1 fruit fly cellular context compared by ENCODE assay signal in the genomic region with DNA sequence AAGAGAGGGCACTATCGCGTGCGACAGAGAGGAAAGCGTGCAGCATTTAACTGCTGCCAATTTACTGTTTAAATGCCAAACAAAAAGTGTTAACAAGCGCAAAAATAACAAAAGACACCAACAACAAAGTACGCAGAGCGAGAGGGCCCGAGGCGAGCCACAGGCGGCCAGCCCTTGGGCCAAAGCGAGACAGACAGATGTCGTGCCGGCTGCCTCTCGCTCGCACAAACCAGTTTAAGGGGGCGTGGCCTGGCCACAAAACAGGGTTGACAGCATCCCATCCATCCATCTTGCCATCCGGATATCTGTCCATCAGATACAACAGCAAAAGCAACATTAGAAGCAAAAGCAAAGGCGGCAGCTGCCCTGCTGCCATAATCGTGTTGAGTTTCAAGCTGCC.
TF ChIP-seq lines count a peak whose summit lies in the region.

No protein-coding gene starts in this region.

TF ChIP-seq in whole organism, embryonic, 481 proteins besides CTCF, POLR2A, EP300 and RAD21 (continued from another document and continues in another):
- TF ChIP-seq CG4820 (GFP tag; optimal IDR thresholded peaks at IDR 0.05; lab: Kevin White, UChicago), result no peak
- TF ChIP-seq CG4282 (GFP tag; optimal IDR thresholded peaks at IDR 0.05; lab: Kevin White, UChicago), result no peak
- no peak for TF ChIP-seq Vsx1 (GFP tag; optimal IDR thresholded peaks at IDR 0.05; lab: Kevin White, UChicago)
- TF ChIP-seq Jarid2 (GFP tag; optimal IDR thresholded peaks at IDR 0.05; lab: Kevin White, UChicago), result peak; percentile 63
- no peak for TF ChIP-seq HLHmδ (GFP tag; optimal IDR thresholded peaks at IDR 0.05; lab: Kevin White, UChicago)
- no peak for TF ChIP-seq CG9609 (GFP tag; optimal IDR thresholded peaks at IDR 0.05; lab: Kevin White, UChicago)
- TF ChIP-seq Hr39 (optimal IDR thresholded peaks at IDR 0.05; lab: Kevin White, UChicago), result no peak
- TF ChIP-seq CG34376 (GFP tag; optimal IDR thresholded peaks at IDR 0.05; lab: Kevin White, UChicago), result no peak
- no peak for TF ChIP-seq CG31224 (GFP tag; IDR thresholded peaks at IDR 0.05; lab: Robert Waterston, UW)
- peak; percentile 61 for TF ChIP-seq Adf1 (GFP tag; IDR thresholded peaks at IDR 0.05; lab: Robert Waterston, UW)
- no peak for TF ChIP-seq peb (GFP tag; IDR thresholded peaks at IDR 0.05; lab: Robert Waterston, UW)
- no peak for TF ChIP-seq Fer2 (tag; optimal IDR thresholded peaks at IDR 0.05; lab: Kevin White, UChicago)
- TF ChIP-seq CG8944 (GFP tag; optimal IDR thresholded peaks at IDR 0.05; lab: Kevin White, UChicago), result no peak
- TF ChIP-seq ato (GFP tag; IDR thresholded peaks at IDR 0.05; lab: Robert Waterston, UW; ENCODE audit: partially characterized antibody), result 0 out of 2 replicates have a peak, but pooled peaks have one; percentile 21
- no peak for TF ChIP-seq CG5953 (GFP tag; IDR thresholded peaks at IDR 0.05; lab: Robert Waterston, UW)
- no peak for TF ChIP-seq Lpt (GFP tag; optimal IDR thresholded peaks at IDR 0.05; lab: Kevin White, UChicago)
- no peak for TF ChIP-seq Deaf1 (tag; optimal IDR thresholded peaks at IDR 0.05; lab: Kevin White, UChicago)
- TF ChIP-seq Side (GFP tag; optimal IDR thresholded peaks at IDR 0.05; lab: Kevin White, UChicago), result no peak
- no peak for TF ChIP-seq CG16863 (GFP tag; optimal IDR thresholded peaks at IDR 0.05; lab: Kevin White, UChicago)
- TF ChIP-seq mirr (GFP tag; optimal IDR thresholded peaks at IDR 0.05; lab: Kevin White, UChicago), result no peak
- 0 out of 2 replicates have a peak, but pooled peaks have one; percentile 48 for TF ChIP-seq CG42726 (GFP tag; IDR thresholded peaks at IDR 0.05; lab: Robert Waterston, UW; ENCODE audit: partially characterized antibody)
- peak; percentile 93 for TF ChIP-seq Nf-YB (GFP tag; optimal IDR thresholded peaks at IDR 0.05; lab: Kevin White, UChicago)
- no peak for TF ChIP-seq pum (GFP tag; optimal IDR thresholded peaks at IDR 0.05; lab: Kevin White, UChicago)
- TF ChIP-seq CG9876 (GFP tag; optimal IDR thresholded peaks at IDR 0.05; lab: Kevin White, UChicago), result no peak
- TF ChIP-seq CG7372 (GFP tag; IDR thresholded peaks at IDR 0.05; lab: Robert Waterston, UW), result no peak
- TF ChIP-seq ac (GFP tag; optimal IDR thresholded peaks at IDR 0.05; lab: Kevin White, UChicago), result no peak
- TF ChIP-seq CG6654 (GFP tag; optimal IDR thresholded peaks at IDR 0.05; lab: Kevin White, UChicago), result no peak
- no peak for TF ChIP-seq zfh1 (GFP tag; IDR thresholded peaks at IDR 0.05; lab: Robert Waterston, UW)
- TF ChIP-seq p53 (GFP tag; optimal IDR thresholded peaks at IDR 0.05; lab: Kevin White, UChicago), result no peak
- TF ChIP-seq CG4617 (GFP tag; optimal IDR thresholded peaks at IDR 0.05; lab: Kevin White, UChicago; ENCODE audit: borderline replicate concordance), result no peak
- TF ChIP-seq CG4854 (GFP tag; optimal IDR thresholded peaks at IDR 0.05; lab: Kevin White, UChicago), result no peak
- no peak for TF ChIP-seq Camta (GFP tag; optimal IDR thresholded peaks at IDR 0.05; lab: Kevin White, UChicago)
- TF ChIP-seq gsb-n (tag; optimal IDR thresholded peaks at IDR 0.05; lab: Kevin White, UChicago), result no peak
- TF ChIP-seq CG11560 (tag; IDR thresholded peaks at IDR 0.05; lab: Robert Waterston, UW), result no peak
- TF ChIP-seq CrebB (tag; optimal IDR thresholded peaks at IDR 0.05; lab: Kevin White, UChicago), result no peak
- TF ChIP-seq CG11093 (GFP tag; IDR thresholded peaks at IDR 0.05; lab: Robert Waterston, UW), result no peak
- no peak for TF ChIP-seq CG13775 (GFP tag; optimal IDR thresholded peaks at IDR 0.05; lab: Kevin White, UChicago)
- no peak for TF ChIP-seq Ets97D (GFP tag; optimal IDR thresholded peaks at IDR 0.05; lab: Kevin White, UChicago)
- no peak for TF ChIP-seq Hr51 (GFP tag; optimal IDR thresholded peaks at IDR 0.05; lab: Kevin White, UChicago)
- no peak for TF ChIP-seq CG11723 (GFP tag; optimal IDR thresholded peaks at IDR 0.05; lab: Kevin White, UChicago)
- no peak for TF ChIP-seq dati (GFP tag; IDR thresholded peaks at IDR 0.05; lab: Robert Waterston, UW)
- TF ChIP-seq CG6765 (GFP tag; optimal IDR thresholded peaks at IDR 0.05; lab: Kevin White, UChicago), result no peak
- no peak for TF ChIP-seq CG2129 (GFP tag; IDR thresholded peaks at IDR 0.05; lab: Robert Waterston, UW; ENCODE audit: partially characterized antibody)
- TF ChIP-seq Awh (GFP tag; IDR thresholded peaks at IDR 0.05; lab: Robert Waterston, UW), result no peak
- TF ChIP-seq CG10274 (GFP tag; optimal IDR thresholded peaks at IDR 0.05; lab: Kevin White, UChicago), result no peak
- no peak for TF ChIP-seq CG3726 (GFP tag; IDR thresholded peaks at IDR 0.05; lab: Robert Waterston, UW)
- TF ChIP-seq ttk (GFP tag; IDR thresholded peaks at IDR 0.05; lab: Robert Waterston, UW), result no peak
- no peak for TF ChIP-seq az2 (GFP tag; optimal IDR thresholded peaks at IDR 0.05; lab: Kevin White, UChicago)
- no peak for TF ChIP-seq CG32532 (GFP tag; IDR thresholded peaks at IDR 0.05; lab: Robert Waterston, UW)
- no peak for TF ChIP-seq cg (GFP tag; optimal IDR thresholded peaks at IDR 0.05; lab: Kevin White, UChicago)
- 0 out of 2 replicates have a peak, but pooled peaks have one; percentile 14 for TF ChIP-seq vvl (GFP tag; IDR thresholded peaks at IDR 0.05; lab: Robert Waterston, UW)
- TF ChIP-seq Sox102F (GFP tag; optimal IDR thresholded peaks at IDR 0.05; lab: Kevin White, UChicago), result no peak
- no peak for TF ChIP-seq Dad (GFP tag; optimal IDR thresholded peaks at IDR 0.05; lab: Kevin White, UChicago)
- no peak for TF ChIP-seq CG15011 (GFP tag; optimal IDR thresholded peaks at IDR 0.05; lab: Kevin White, UChicago)
- TF ChIP-seq ftz-f1 (GFP tag; optimal IDR thresholded peaks at IDR 0.05; lab: Kevin White, UChicago), result no peak
- no peak for TF ChIP-seq CG1792 (GFP tag; optimal IDR thresholded peaks at IDR 0.05; lab: Kevin White, UChicago)
- TF ChIP-seq CG32767 (GFP tag; IDR thresholded peaks at IDR 0.05; lab: Robert Waterston, UW), result no peak
- no peak for TF ChIP-seq HLH4C (GFP tag; IDR thresholded peaks at IDR 0.05; lab: Robert Waterston, UW; ENCODE audit: partially characterized antibody)
- no peak for TF ChIP-seq CG17359 (tag; optimal IDR thresholded peaks at IDR 0.05; lab: Kevin White, UChicago)
- TF ChIP-seq CG3281 (GFP tag; optimal IDR thresholded peaks at IDR 0.05; lab: Kevin White, UChicago), result no peak
- no peak for TF ChIP-seq jing (GFP tag; optimal IDR thresholded peaks at IDR 0.05; lab: Kevin White, UChicago)
- TF ChIP-seq bsh (GFP tag; optimal IDR thresholded peaks at IDR 0.05; lab: Kevin White, UChicago), result no peak
- peak; percentile 17 for TF ChIP-seq abd-A (tag; optimal IDR thresholded peaks at IDR 0.05; lab: Kevin White, UChicago)
- TF ChIP-seq MTF-1 (GFP tag; optimal IDR thresholded peaks at IDR 0.05; lab: Kevin White, UChicago; ENCODE audit: borderline replicate concordance), result no peak
- TF ChIP-seq Spps (tag; optimal IDR thresholded peaks at IDR 0.05; lab: Kevin White, UChicago), result no peak
- TF ChIP-seq Hmx (GFP tag; optimal IDR thresholded peaks at IDR 0.05; lab: Kevin White, UChicago), result no peak
- TF ChIP-seq D19B (GFP tag; optimal IDR thresholded peaks at IDR 0.05; lab: Kevin White, UChicago), result no peak
- TF ChIP-seq cad (GFP tag; optimal IDR thresholded peaks at IDR 0.05; lab: Kevin White, UChicago), result no peak
- TF ChIP-seq Doc3 (GFP tag; IDR thresholded peaks at IDR 0.05; lab: Robert Waterston, UW; ENCODE audit: partially characterized antibody), result no peak
- no peak for TF ChIP-seq Hr78 (GFP tag; optimal IDR thresholded peaks at IDR 0.05; lab: Kevin White, UChicago)
- TF ChIP-seq maf-S (GFP tag; optimal IDR thresholded peaks at IDR 0.05; lab: Kevin White, UChicago), result no peak
- TF ChIP-seq tll (GFP tag; optimal IDR thresholded peaks at IDR 0.05; lab: Kevin White, UChicago), result peak in 1 of 2 experiments; percentile 14
- TF ChIP-seq inv (GFP tag; IDR thresholded peaks at IDR 0.05; lab: Robert Waterston, UW; ENCODE audit: partially characterized antibody), result no peak
- TF ChIP-seq Sry-β (GFP tag; optimal IDR thresholded peaks at IDR 0.05; lab: Kevin White, UChicago), result no peak
- no peak for TF ChIP-seq CG10979 (tag; optimal IDR thresholded peaks at IDR 0.05; lab: Kevin White, UChicago)
- TF ChIP-seq CG14667 (GFP tag; IDR thresholded peaks at IDR 0.05; lab: Robert Waterston, UW), result no peak
- TF ChIP-seq CG11504 (tag; optimal IDR thresholded peaks at IDR 0.05; lab: Kevin White, UChicago), result peak; percentile 9
- no peak for TF ChIP-seq chm (GFP tag; IDR thresholded peaks at IDR 0.05; lab: Robert Waterston, UW)
- no peak for TF ChIP-seq CG17361 (GFP tag; IDR thresholded peaks at IDR 0.05; lab: Robert Waterston, UW)
- no peak for TF ChIP-seq CG14860 (GFP tag; IDR thresholded peaks at IDR 0.05; lab: Robert Waterston, UW; ENCODE audit: partially characterized antibody)
- TF ChIP-seq gcm (GFP tag; optimal IDR thresholded peaks at IDR 0.05; lab: Kevin White, UChicago), result no peak
- TF ChIP-seq CG6813 (GFP tag; optimal IDR thresholded peaks at IDR 0.05; lab: Kevin White, UChicago), result no peak
- TF ChIP-seq pita (GFP tag; optimal IDR thresholded peaks at IDR 0.05; lab: Kevin White, UChicago), result no peak
- TF ChIP-seq CG6254 (GFP tag; optimal IDR thresholded peaks at IDR 0.05; lab: Kevin White, UChicago), result no peak
- no peak for TF ChIP-seq vfl (GFP tag; optimal IDR thresholded peaks at IDR 0.05; lab: Kevin White, UChicago)
- TF ChIP-seq Sin3A (optimal IDR thresholded peaks at IDR 0.05; lab: Kevin White, UChicago), result no peak
- no peak for TF ChIP-seq ase (GFP tag; IDR thresholded peaks at IDR 0.05; lab: Robert Waterston, UW)
- no peak for TF ChIP-seq kah (GFP tag; optimal IDR thresholded peaks at IDR 0.05; lab: Kevin White, UChicago)
- no peak for TF ChIP-seq CG3163 (GFP tag; optimal IDR thresholded peaks at IDR 0.05; lab: Kevin White, UChicago)
- TF ChIP-seq lilli (GFP tag; optimal IDR thresholded peaks at IDR 0.05; lab: Kevin White, UChicago), result no peak
- no peak for TF ChIP-seq prd (optimal IDR thresholded peaks at IDR 0.05; lab: Kevin White, UChicago)
- no peak for TF ChIP-seq prd (GFP tag; IDR thresholded peaks at IDR 0.05; lab: Robert Waterston, UW)
- no peak for TF ChIP-seq kni (GFP tag; optimal IDR thresholded peaks at IDR 0.05; lab: Kevin White, UChicago)
- TF ChIP-seq bbx (GFP tag; IDR thresholded peaks at IDR 0.05; lab: Robert Waterston, UW; ENCODE audit: partially characterized antibody), result 0 out of 2 replicates have a peak, but pooled peaks have one; percentile 22
- peak; percentile 28 for TF ChIP-seq oc (tag; optimal IDR thresholded peaks at IDR 0.05; lab: Kevin White, UChicago)
- TF ChIP-seq CG3838 (GFP tag; optimal IDR thresholded peaks at IDR 0.05; lab: Kevin White, UChicago), result no peak
- TF ChIP-seq Atf3 (GFP tag; optimal IDR thresholded peaks at IDR 0.05; lab: Kevin White, UChicago), result no peak
- no peak for TF ChIP-seq Bteb2 (GFP tag; optimal IDR thresholded peaks at IDR 0.05; lab: Kevin White, UChicago)
- TF ChIP-seq CG13424 (tag; optimal IDR thresholded peaks at IDR 0.05; lab: Kevin White, UChicago), result no peak
- TF ChIP-seq CG8478 (optimal IDR thresholded peaks at IDR 0.05; lab: Kevin White, UChicago), result peak; percentile 78
- TF ChIP-seq CG12155 (GFP tag; optimal IDR thresholded peaks at IDR 0.05; lab: Kevin White, UChicago), result no peak
- no peak for TF ChIP-seq CG30020 (tag; optimal IDR thresholded peaks at IDR 0.05; lab: Kevin White, UChicago)
- no peak for TF ChIP-seq CG4707 (GFP tag; optimal IDR thresholded peaks at IDR 0.05; lab: Kevin White, UChicago)
- no peak for TF ChIP-seq slou (GFP tag; optimal IDR thresholded peaks at IDR 0.05; lab: Kevin White, UChicago)
- TF ChIP-seq CG6854 (GFP tag; optimal IDR thresholded peaks at IDR 0.05; lab: Kevin White, UChicago), result no peak
- no peak for TF ChIP-seq bab2 (GFP tag; optimal IDR thresholded peaks at IDR 0.05; lab: Kevin White, UChicago)
- TF ChIP-seq lola (GFP tag; optimal IDR thresholded peaks at IDR 0.05; lab: Kevin White, UChicago), result no peak
- TF ChIP-seq Xrp1 (GFP tag; IDR thresholded peaks at IDR 0.05; lab: Robert Waterston, UW), result no peak
- TF ChIP-seq CG13123 (GFP tag; optimal IDR thresholded peaks at IDR 0.05; lab: Kevin White, UChicago), result no peak
- TF ChIP-seq CG10267 (tag; optimal IDR thresholded peaks at IDR 0.05; lab: Kevin White, UChicago), result no peak
- no peak for TF ChIP-seq HmgZ (tag; optimal IDR thresholded peaks at IDR 0.05; lab: Kevin White, UChicago)
- TF ChIP-seq Meics (GFP tag; optimal IDR thresholded peaks at IDR 0.05; lab: Kevin White, UChicago), result no peak
- peak; percentile 95 for TF ChIP-seq Nf-YC (tag; optimal IDR thresholded peaks at IDR 0.05; lab: Kevin White, UChicago)
- peak; percentile 37 for TF ChIP-seq CG3065 (GFP tag; optimal IDR thresholded peaks at IDR 0.05; lab: Kevin White, UChicago)
- no peak for TF ChIP-seq H2.0 (GFP tag; IDR thresholded peaks at IDR 0.05; lab: Robert Waterston, UW)
- no peak for TF ChIP-seq CG14710 (tag; optimal IDR thresholded peaks at IDR 0.05; lab: Kevin White, UChicago)
- no peak for TF ChIP-seq stwl (tag; optimal IDR thresholded peaks at IDR 0.05; lab: Kevin White, UChicago)
- TF ChIP-seq Trl (optimal IDR thresholded peaks at IDR 0.05; lab: Kevin White, UChicago), result no peak
- TF ChIP-seq Trl (GFP tag; optimal IDR thresholded peaks at IDR 0.05; lab: Kevin White, UChicago), result no peak
- no peak for TF ChIP-seq CG7928 (GFP tag; optimal IDR thresholded peaks at IDR 0.05; lab: Kevin White, UChicago)
- no peak for TF ChIP-seq klu (GFP tag; IDR thresholded peaks at IDR 0.05; lab: Robert Waterston, UW)
- no peak for TF ChIP-seq CG1602 (GFP tag; optimal IDR thresholded peaks at IDR 0.05; lab: Kevin White, UChicago)
- TF ChIP-seq CG13894 (tag; optimal IDR thresholded peaks at IDR 0.05; lab: Kevin White, UChicago), result no peak
- TF ChIP-seq chif (GFP tag; optimal IDR thresholded peaks at IDR 0.05; lab: Kevin White, UChicago), result no peak
- TF ChIP-seq z (GFP tag; IDR thresholded peaks at IDR 0.05; lab: Robert Waterston, UW), result no peak
- no peak for TF ChIP-seq CG18476 (GFP tag; optimal IDR thresholded peaks at IDR 0.05; lab: Kevin White, UChicago)
- no peak for TF ChIP-seq vnd (GFP tag; IDR thresholded peaks at IDR 0.05; lab: Robert Waterston, UW; ENCODE audit: partially characterized antibody)
- TF ChIP-seq Stat92E (GFP tag; optimal IDR thresholded peaks at IDR 0.05; lab: Kevin White, UChicago), result no peak
- no peak for TF ChIP-seq ind (GFP tag; optimal IDR thresholded peaks at IDR 0.05; lab: Kevin White, UChicago)
- TF ChIP-seq ro (GFP tag; IDR thresholded peaks at IDR 0.05; lab: Robert Waterston, UW), result no peak
- TF ChIP-seq dm (GFP tag; optimal IDR thresholded peaks at IDR 0.05; lab: Kevin White, UChicago), result no peak
- no peak for TF ChIP-seq TFAM (GFP tag; optimal IDR thresholded peaks at IDR 0.05; lab: Kevin White, UChicago)
- TF ChIP-seq seq (GFP tag; IDR thresholded peaks at IDR 0.05; lab: Robert Waterston, UW), result peak; percentile 65; the same call in 1 of the 2 replicates
